Worm (Caenorhabditis elegans): ENCODE measurements around the gene ufc-1.

ufc-1 gene

ce11 chrIII:9359060-9359459, 27.7 kb downstream of the ufc-1 start, which contains the start of gene K04H4.5:
K04H4.5 (plus strand) TSS chrIII:9359360.
- no peak for TF ChIP-seq elt-3 (tag; optimal IDR thresholded peaks at IDR 0.05)
- no peak for TF ChIP-seq zip-8 (tag; optimal IDR thresholded peaks at IDR 0.05)
- no peak for TF ChIP-seq bed-3 (GFP tag; optimal IDR thresholded peaks at IDR 0.05)
- TF ChIP-seq nhr-2 (tag; optimal IDR thresholded peaks at IDR 0.05): no peak
- no peak for TF ChIP-seq ztf-11 (tag; optimal IDR thresholded peaks at IDR 0.05)
- no peak for TF ChIP-seq nhr-237 (tag; optimal IDR thresholded peaks at IDR 0.05)
- no peak for TF ChIP-seq lsy-2 (tag; optimal IDR thresholded peaks at IDR 0.05)
- TF ChIP-seq nhr-28 (tag; optimal IDR thresholded peaks at IDR 0.05): no peak
- TF ChIP-seq nhr-76 (tag; optimal IDR thresholded peaks at IDR 0.05): no peak
- no peak for TF ChIP-seq unc-120 (tag; optimal IDR thresholded peaks at IDR 0.05; ENCODE audit: poor library complexity, severe bottlenecking)
- no peak for TF ChIP-seq ceh-39 (tag; optimal IDR thresholded peaks at IDR 0.05)
- no peak for TF ChIP-seq sptf-1 (tag; optimal IDR thresholded peaks at IDR 0.05)
- no peak for TF ChIP-seq cnd-1 (tag; optimal IDR thresholded peaks at IDR 0.05)
- no peak for TF ChIP-seq snpc-4 (tag; optimal IDR thresholded peaks at IDR 0.05)
- TF ChIP-seq lin-32 (GFP tag; optimal IDR thresholded peaks at IDR 0.05): no peak
- no peak for TF ChIP-seq pha-4 (tag; optimal IDR thresholded peaks at IDR 0.05)
- no peak for TF ChIP-seq mab-5 (tag; optimal IDR thresholded peaks at IDR 0.05)
- TF ChIP-seq elt-1 (tag; optimal IDR thresholded peaks at IDR 0.05; ENCODE audit: borderline replicate concordance, insufficient read depth): no peak
- TF ChIP-seq hlh-1 (tag; optimal IDR thresholded peaks at IDR 0.05): no peak

- TF ChIP-seq blmp-1 (tag; optimal IDR thresholded peaks at IDR 0.05) (no peak), lin-13 (tag; optimal IDR thresholded peaks at IDR 0.05) (no peak), unc-39 (tag; optimal IDR thresholded peaks at IDR 0.05) (no peak), bed-3 (GFP tag; optimal IDR thresholded peaks at IDR 0.05) (no peak), unc-120 (tag; optimal IDR thresholded peaks at IDR 0.05; ENCODE audit: poor library complexity, severe bottlenecking) (no peak), nhr-12 (tag; optimal IDR thresholded peaks at IDR 0.05) (no peak), sptf-1 (tag; optimal IDR thresholded peaks at IDR 0.05) (no peak), elt-3 (tag; optimal IDR thresholded peaks at IDR 0.05) (no peak), ham-2 (GFP tag; optimal IDR thresholded peaks at IDR 0.05) (no peak)
These were observed 29.9 kb downstream of the ufc-1 start, which contains the start of gene flp-25 for ce11 chrIII:9361228-9361627. flp-25 (plus strand) TSS chrIII:9361528.

ce11 chrIII:9366376-9366775, 35.1 kb downstream of the ufc-1 start:
- TF ChIP-seq snpc-4 (tag; optimal IDR thresholded peaks at IDR 0.05) (no peak), nhr-237 (tag; optimal IDR thresholded peaks at IDR 0.05) (no peak), ces-1 (GFP tag; optimal IDR thresholded peaks at IDR 0.05) (no peak), ham-2 (GFP tag; optimal IDR thresholded peaks at IDR 0.05) (no peak), lin-32 (GFP tag; optimal IDR thresholded peaks at IDR 0.05) (no peak), ceh-39 (tag; optimal IDR thresholded peaks at IDR 0.05) (no peak)

- TF ChIP-seq nhr-76 (tag; optimal IDR thresholded peaks at IDR 0.05): no peak
- TF ChIP-seq mls-2 (tag; optimal IDR thresholded peaks at IDR 0.05): no peak
- no peak for TF ChIP-seq ceh-39 (tag; optimal IDR thresholded peaks at IDR 0.05)
- TF ChIP-seq mab-5 (tag; optimal IDR thresholded peaks at IDR 0.05): no peak
- no peak for TF ChIP-seq zip-8 (tag; optimal IDR thresholded peaks at IDR 0.05)
- TF ChIP-seq tbx-8 (GFP tag; optimal IDR thresholded peaks at IDR 0.05): no peak
- TF ChIP-seq snpc-4 (tag; optimal IDR thresholded peaks at IDR 0.05): no peak
- no peak for TF ChIP-seq ces-1 (GFP tag; optimal IDR thresholded peaks at IDR 0.05)
- TF ChIP-seq pha-4 (tag; optimal IDR thresholded peaks at IDR 0.05): no peak
These were observed 35.7 kb downstream of the ufc-1 start, which contains the start of gene crn-6 for ce11 chrIII:9366971-9367370. crn-6 (plus strand) TSS chrIII:9367271.

ce11 chrIII:9373779-9374178, 42.5 kb downstream of the ufc-1 start:
- no peak for TF ChIP-seq snpc-4 (tag; optimal IDR thresholded peaks at IDR 0.05)
- TF ChIP-seq nhr-12 (tag; optimal IDR thresholded peaks at IDR 0.05): no peak
- TF ChIP-seq elt-3 (tag; optimal IDR thresholded peaks at IDR 0.05): no peak
- TF ChIP-seq M03D4.4 (tag; optimal IDR thresholded peaks at IDR 0.05): no peak
- no peak for TF ChIP-seq nhr-76 (tag; optimal IDR thresholded peaks at IDR 0.05)
- TF ChIP-seq nhr-2 (tag; optimal IDR thresholded peaks at IDR 0.05): no peak
- TF ChIP-seq tbx-8 (GFP tag; optimal IDR thresholded peaks at IDR 0.05): no peak
- no peak for TF ChIP-seq blmp-1 (tag; optimal IDR thresholded peaks at IDR 0.05)
- no peak for TF ChIP-seq unc-120 (tag; optimal IDR thresholded peaks at IDR 0.05; ENCODE audit: poor library complexity, severe bottlenecking)
- TF ChIP-seq ceh-83 (GFP tag; optimal IDR thresholded peaks at IDR 0.05): no peak

- TF ChIP-seq ceh-39 (tag; optimal IDR thresholded peaks at IDR 0.05) (no peak), M03D4.4 (tag; optimal IDR thresholded peaks at IDR 0.05) (no peak), tbx-8 (GFP tag; optimal IDR thresholded peaks at IDR 0.05) (no peak), nhr-76 (tag; optimal IDR thresholded peaks at IDR 0.05) (no peak), unc-120 (tag; optimal IDR thresholded peaks at IDR 0.05; ENCODE audit: poor library complexity, severe bottlenecking) (no peak), bed-3 (GFP tag; optimal IDR thresholded peaks at IDR 0.05) (no peak), snpc-4 (tag; optimal IDR thresholded peaks at IDR 0.05) (no peak), sem-2 (GFP tag; optimal IDR thresholded peaks at IDR 0.05) (no peak), zip-8 (tag; optimal IDR thresholded peaks at IDR 0.05) (no peak), mab-5 (tag; optimal IDR thresholded peaks at IDR 0.05) (no peak), lin-32 (GFP tag; optimal IDR thresholded peaks at IDR 0.05) (no peak), ceh-43 (GFP tag; optimal IDR thresholded peaks at IDR 0.05) (no peak), unc-62 (GFP tag; optimal IDR thresholded peaks at IDR 0.05) (no peak), nhr-237 (tag; optimal IDR thresholded peaks at IDR 0.05) (no peak), flh-1 (GFP tag; optimal IDR thresholded peaks at IDR 0.05) (no peak)
These were observed 45.4 kb downstream of the ufc-1 start for ce11 chrIII:9376701-9377100.

Measured in whole organism, mixed stage, embryonic.